Worm (Caenorhabditis elegans) whole organism, mixed stage, embryonic: ENCODE measurements around the gene T26G10.4.

Experiments
- M03D4.4 ChIP-seq: sonication (generic microtip); optimal IDR thresholded peaks from 2 replicates; lab custom pipeline; 2017; ENCODE audit warnings: mild to moderate bottlenecking, missing genetic modification characterization, missing compliant biosample characterization
- bed-3 ChIP-seq: fragments of 200-800 bp; sonication (Bioruptor generic); optimal IDR thresholded peaks from 3 replicates; lab custom pipeline; 2018; ENCODE audit warnings: mild to moderate bottlenecking, missing genetic modification characterization, moderate library complexity, missing compliant biosample characterization
- blmp-1 ChIP-seq: fragments of 150-350 bp; optimal IDR thresholded peaks from 2 replicates; lab custom pipeline; 2014; ENCODE audit warnings: missing biosample characterization, missing genetic modification characterization
- ceh-39 ChIP-seq: fragments of 150-350 bp; optimal IDR thresholded peaks from 2 replicates; lab custom pipeline; 2014; ENCODE audit warnings: missing biosample characterization, missing genetic modification characterization
- ceh-43 ChIP-seq: fragments of 200-800 bp; sonication (Bioruptor generic); optimal IDR thresholded peaks from 2 replicates; lab custom pipeline; 2018; ENCODE audit warnings: mild to moderate bottlenecking, missing genetic modification characterization, moderate library complexity, missing compliant biosample characterization
- ceh-83 ChIP-seq: fragments of 200-800 bp; sonication (Bioruptor generic); optimal IDR thresholded peaks from 2 replicates; lab custom pipeline; 2018; ENCODE audit warnings: mild to moderate bottlenecking, missing genetic modification characterization, missing compliant biosample characterization
- ces-1 ChIP-seq: fragments of 150-350 bp; optimal IDR thresholded peaks from 2 replicates; lab custom pipeline; 2014; ENCODE audit warnings: missing biosample characterization, missing genetic modification reagents, missing genetic modification characterization
- cnd-1 ChIP-seq: fragments of 200-800 bp; sonication (Bioruptor generic); optimal IDR thresholded peaks from 2 replicates; lab custom pipeline; 2018; ENCODE audit warnings: mild to moderate bottlenecking, missing genetic modification characterization, missing compliant biosample characterization
- drap-1 ChIP-seq: fragments of 200-800 bp; sonication (Bioruptor generic); optimal IDR thresholded peaks from 3 replicates; lab custom pipeline; 2018; ENCODE audit warnings: mild to moderate bottlenecking, missing genetic modification characterization, missing compliant biosample characterization
- elt-3 ChIP-seq: fragments of 150-350 bp; optimal IDR thresholded peaks from 2 replicates; lab custom pipeline; 2014; ENCODE audit warnings: missing biosample characterization, missing genetic modification characterization
- flh-1 ChIP-seq: fragments of 200-800 bp; sonication (Bioruptor generic); optimal IDR thresholded peaks from 2 replicates; lab custom pipeline; 2018; ENCODE audit warnings: mild to moderate bottlenecking, missing genetic modification characterization, moderate library complexity, missing compliant biosample characterization
- ham-2 ChIP-seq: fragments of 200-800 bp; sonication (Bioruptor generic); optimal IDR thresholded peaks from 2 replicates; lab custom pipeline; 2018; ENCODE audit warnings: mild to moderate bottlenecking, missing genetic modification characterization, missing compliant biosample characterization
- hlh-1 ChIP-seq: fragments of 150-350 bp; optimal IDR thresholded peaks from 2 replicates; lab custom pipeline; 2014; ENCODE audit warnings: missing biosample characterization, missing genetic modification reagents, missing genetic modification characterization
- lin-13 ChIP-seq: fragments of 150-350 bp; optimal IDR thresholded peaks from 2 replicates; lab custom pipeline; 2014; ENCODE audit warnings: missing biosample characterization, missing genetic modification characterization
- lin-32 ChIP-seq: fragments of 200-800 bp; sonication (Bioruptor generic); optimal IDR thresholded peaks from 2 replicates; lab custom pipeline; 2018; ENCODE audit warnings: mild to moderate bottlenecking, missing genetic modification characterization, missing compliant biosample characterization
- lsy-2 ChIP-seq: fragments of 150-350 bp; optimal IDR thresholded peaks from 2 replicates; lab custom pipeline; 2014; ENCODE audit warnings: missing biosample characterization, missing genetic modification characterization
- mab-5 ChIP-seq: fragments of 150-350 bp; optimal IDR thresholded peaks from 2 replicates; lab custom pipeline; 2014; ENCODE audit warnings: missing biosample characterization, missing genetic modification characterization
- mep-1 ChIP-seq: fragments of 150-350 bp; optimal IDR thresholded peaks from 2 replicates; lab custom pipeline; 2017; ENCODE audit warnings: missing biosample characterization, missing genetic modification reagents, missing genetic modification characterization, inconsistent platforms
- mls-2 ChIP-seq: sonication (generic microtip); optimal IDR thresholded peaks from 2 replicates; lab custom pipeline; 2016; ENCODE audit warnings: mild to moderate bottlenecking, missing genetic modification characterization, moderate library complexity, missing compliant biosample characterization
- nhr-12 ChIP-seq: fragments of 150-350 bp; optimal IDR thresholded peaks from 2 replicates; lab custom pipeline; 2014; ENCODE audit warnings: missing biosample characterization, missing genetic modification characterization
- nhr-2 ChIP-seq: fragments of 150-350 bp; optimal IDR thresholded peaks from 2 replicates; lab custom pipeline; 2014; ENCODE audit warnings: missing biosample characterization, missing genetic modification characterization
- nhr-237 ChIP-seq: fragments of 150-350 bp; optimal IDR thresholded peaks from 2 replicates; lab custom pipeline; 2014; ENCODE audit warnings: missing biosample characterization, missing genetic modification characterization
- nhr-76 ChIP-seq: sonication (generic microtip); optimal IDR thresholded peaks from 2 replicates; lab custom pipeline; 2017; ENCODE audit warnings: missing biosample characterization, missing genetic modification characterization
- pha-4 ChIP-seq: fragments of 150-350 bp; optimal IDR thresholded peaks from 2 replicates; lab custom pipeline; 2018; ENCODE audit warnings: missing biosample characterization, missing genetic modification reagents, missing genetic modification characterization
- sem-2 ChIP-seq: fragments of 200-800 bp; sonication (Bioruptor generic); optimal IDR thresholded peaks from 2 replicates; lab custom pipeline; 2018; ENCODE audit warnings: mild to moderate bottlenecking, missing genetic modification characterization, missing compliant biosample characterization
- snpc-4 ChIP-seq: fragments of 150-350 bp; optimal IDR thresholded peaks from 2 replicates; lab custom pipeline; 2014; ENCODE audit warnings: missing biosample characterization, missing genetic modification characterization
- sptf-1 ChIP-seq: sonication (generic microtip); optimal IDR thresholded peaks from 2 replicates; lab custom pipeline; 2017; ENCODE audit warnings: mild to moderate bottlenecking, missing genetic modification characterization, moderate library complexity, missing compliant biosample characterization
- tbx-8 ChIP-seq: fragments of 200-800 bp; sonication (Bioruptor generic); optimal IDR thresholded peaks from 2 replicates; lab custom pipeline; 2018; ENCODE audit warnings: mild to moderate bottlenecking, missing genetic modification characterization, moderate library complexity, missing compliant biosample characterization
- unc-120 ChIP-seq: sonication (generic microtip); optimal IDR thresholded peaks from 2 replicates; lab custom pipeline; 2017; ENCODE audit warnings: missing genetic modification characterization, missing compliant biosample characterization; ENCODE audit not compliant: poor library complexity, severe bottlenecking
- unc-39 ChIP-seq: fragments of 150-350 bp; optimal IDR thresholded peaks from 2 replicates; lab custom pipeline; 2014; ENCODE audit warnings: missing biosample characterization, missing genetic modification characterization
- unc-62 ChIP-seq: fragments of 150-350 bp; optimal IDR thresholded peaks from 2 replicates; lab custom pipeline; 2014; ENCODE audit warnings: missing biosample characterization, missing genetic modification reagents, missing genetic modification characterization
- zip-8 ChIP-seq: fragments of 150-350 bp; optimal IDR thresholded peaks from 2 replicates; lab custom pipeline; 2014; ENCODE audit warnings: missing biosample characterization, missing genetic modification characterization
- ztf-11 ChIP-seq: fragments of 150-350 bp; optimal IDR thresholded peaks from 2 replicates; lab custom pipeline; 2014; ENCODE audit warnings: missing biosample characterization, missing genetic modification characterization

T26G10.4 gene

DNA sequence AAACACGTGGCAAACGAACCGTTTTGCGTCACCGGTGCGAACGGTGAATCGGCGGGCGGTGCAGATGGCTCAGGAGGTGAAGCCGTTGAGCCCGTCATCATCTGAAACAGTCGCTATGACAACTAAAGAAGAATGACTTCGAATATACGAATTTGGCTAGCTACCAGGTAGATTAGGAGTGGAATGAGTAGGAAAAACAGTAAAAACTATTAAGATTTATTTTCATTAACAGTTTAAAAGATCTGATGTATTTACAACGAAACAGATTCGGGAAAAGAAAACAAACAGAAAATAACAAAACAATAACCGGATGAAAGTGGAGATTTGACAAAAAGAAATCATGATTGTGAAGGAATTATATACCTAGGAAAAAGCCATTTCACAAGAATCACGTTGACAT, 33.6 kb downstream of the T26G10.4 start, which contains the start of gene F54C8.7:
F54C8.7 (minus strand) TSS at position 101 of the 400 bp plus-strand sequence.
- no peak for TF ChIP-seq ceh-43
- no peak for TF ChIP-seq nhr-76 (tag; lab: Kevin White, UChicago)
- no peak for TF ChIP-seq hlh-1 (tag; lab: Kevin White, UChicago)
- TF ChIP-seq ham-2 (GFP tag; lab: Kevin White, UChicago), result no peak
- no peak for TF ChIP-seq cnd-1 (tag; lab: Kevin White, UChicago)
- TF ChIP-seq mab-5, result no peak
- TF ChIP-seq blmp-1 (tag; lab: Kevin White, UChicago), result no peak
- no peak for TF ChIP-seq unc-62 (GFP tag; lab: Kevin White, UChicago)
- no peak for TF ChIP-seq lin-13 (tag; lab: Kevin White, UChicago)
- no peak for TF ChIP-seq sem-2 (GFP tag; lab: Kevin White, UChicago)
- no peak for TF ChIP-seq zip-8 (tag; lab: Kevin White, UChicago)
- TF ChIP-seq elt-3, result no peak
- no peak for TF ChIP-seq bed-3 (GFP tag; lab: Kevin White, UChicago)
- TF ChIP-seq mep-1 (tag; lab: Kevin White, UChicago), result no peak
- no peak for TF ChIP-seq M03D4.4 (tag; lab: Kevin White, UChicago)
- TF ChIP-seq unc-120, result no peak
- TF ChIP-seq, all 35 proteins: peak for 0

DNA sequence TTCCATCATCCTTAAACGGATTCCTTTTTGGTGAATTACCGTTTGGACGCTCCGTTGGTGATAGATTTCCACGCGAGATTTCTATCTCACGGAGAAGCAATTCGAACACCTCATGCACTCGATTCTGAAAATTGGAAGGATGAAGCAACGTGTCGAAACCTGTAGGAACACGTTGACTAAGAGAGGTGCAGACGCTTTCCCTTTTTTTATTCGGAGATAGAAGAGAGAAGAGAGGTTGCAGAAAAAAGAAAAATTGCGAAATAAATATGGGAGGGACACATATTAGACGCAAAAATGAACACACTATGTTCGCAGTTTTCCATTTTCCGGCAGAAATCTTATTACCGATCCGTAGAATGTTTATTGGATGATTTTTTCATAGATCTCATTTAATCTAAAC, 34.4 kb downstream of the T26G10.4 start:
- no peak for TF ChIP-seq unc-62 (GFP tag; lab: Kevin White, UChicago)
- TF ChIP-seq ztf-11 (tag; lab: Kevin White, UChicago), result no peak

- TF ChIP-seq elt-3, result no peak
- no peak for TF ChIP-seq ztf-11 (tag; lab: Kevin White, UChicago)
- TF ChIP-seq nhr-237, result peak; percentile 7
- peak; percentile 50 for TF ChIP-seq unc-120
- no peak for TF ChIP-seq mab-5
- no peak for TF ChIP-seq nhr-76 (tag; lab: Kevin White, UChicago)
- no peak for TF ChIP-seq M03D4.4 (tag; lab: Kevin White, UChicago)
- no peak for TF ChIP-seq zip-8 (tag; lab: Kevin White, UChicago)
- TF ChIP-seq ces-1 (GFP tag; lab: Kevin White, UChicago), result peak; percentile 45
- peak; percentile 96 for TF ChIP-seq lsy-2 (tag; lab: Kevin White, UChicago)
- TF ChIP-seq flh-1 (GFP tag; lab: Kevin White, UChicago), result no peak
- TF ChIP-seq hlh-1 (tag; lab: Kevin White, UChicago), result peak; percentile 3
- no peak for TF ChIP-seq unc-39
- no peak for TF ChIP-seq tbx-8
- peak; percentile 79 for TF ChIP-seq mep-1 (tag; lab: Kevin White, UChicago)
- no peak for TF ChIP-seq nhr-12 (tag; lab: Kevin White, UChicago)
- TF ChIP-seq sem-2 (GFP tag; lab: Kevin White, UChicago), result no peak
- no peak for TF ChIP-seq bed-3 (GFP tag; lab: Kevin White, UChicago)
- no peak for TF ChIP-seq snpc-4 (tag; lab: Kevin White, UChicago)
- no peak for TF ChIP-seq ham-2 (GFP tag; lab: Kevin White, UChicago)
- peak; percentile 69 for TF ChIP-seq sptf-1 (tag; lab: Kevin White, UChicago)
- TF ChIP-seq lin-13 (tag; lab: Kevin White, UChicago), result peak; percentile 40
- peak; percentile 36 for TF ChIP-seq mls-2 (tag; lab: Kevin White, UChicago)
- TF ChIP-seq ceh-83 (GFP tag; lab: Kevin White, UChicago), result no peak
- TF ChIP-seq lin-32, result no peak
- peak; percentile 18 for TF ChIP-seq cnd-1 (tag; lab: Kevin White, UChicago)
- peak; percentile 30 for TF ChIP-seq unc-62 (GFP tag; lab: Kevin White, UChicago)
- peak; percentile 2 for TF ChIP-seq nhr-2 (tag; lab: Kevin White, UChicago)
- peak; percentile 81 for TF ChIP-seq pha-4 (tag; lab: Kevin White, UChicago)
- peak; percentile 28 for TF ChIP-seq drap-1 (GFP tag; lab: Kevin White, UChicago)
- peak; percentile 98 for TF ChIP-seq ceh-39 (tag; lab: Kevin White, UChicago)
- TF ChIP-seq, all 35 proteins: peak for 15
Measured at ce11 chrIII:9455980-9456658, 35.8 kb downstream of the T26G10.4 start, which contains the start of the genes rheb-1 and spk-1. TSS of gene rheb-1 (minus strand) at chrIII:9456030. TSS of gene spk-1 (plus strand) at chrIII:9456608.
